Worm (Caenorhabditis elegans) whole organism, L4 larva: ENCODE results near the gene spp-28.

Experiments used
- F10B5.3 ChIP-seq: sonication (generic microtip); optimal IDR thresholded peaks from 2 replicates; lab custom pipeline; 2016; ENCODE audit warnings: mild to moderate bottlenecking, missing genetic modification characterization, missing compliant biosample characterization
- T20F7.1 ChIP-seq: fragments of 200-800 bp; sonication (Bioruptor generic); optimal IDR thresholded peaks from 2 replicates; lab custom pipeline; 2018; ENCODE audit warnings: mild to moderate bottlenecking, missing genetic modification characterization, missing compliant biosample characterization
- ceh-82 ChIP-seq: sonication (generic microtip); optimal IDR thresholded peaks from 2 replicates; lab custom pipeline; 2017; ENCODE audit warnings: missing biosample characterization, missing genetic modification characterization
- lin-38 ChIP-seq: fragments of 200-800 bp; sonication (Bioruptor generic); IDR thresholded peaks from 2 replicates; pipeline ENCODE4 v1.3.6; 2022; ENCODE audit warnings: missing genetic modification reagents, missing genetic modification characterization, missing compliant biosample characterization
- lin-39 ChIP-seq: fragments of 150-350 bp; optimal IDR thresholded peaks from 2 replicates; lab custom pipeline; 2014; ENCODE audit warnings: missing biosample characterization, missing genetic modification reagents, missing genetic modification characterization
- unc-62 ChIP-seq, 3 experiments: fragments of 150-350 bp in 1 of 3; sonication (generic microtip); optimal IDR thresholded peaks in 2 of 3; peaks in 1 of 3; 1 replicate in 1 of 3; 2 replicates in 2 of 3; lab custom pipeline; 2014 to 2017; ENCODE audit warnings: missing biosample characterization in 3 of 3, missing genetic modification characterization in 3 of 3, missing genetic modification reagents in 3 of 3, missing genotype in 1 of 3

DNA sequence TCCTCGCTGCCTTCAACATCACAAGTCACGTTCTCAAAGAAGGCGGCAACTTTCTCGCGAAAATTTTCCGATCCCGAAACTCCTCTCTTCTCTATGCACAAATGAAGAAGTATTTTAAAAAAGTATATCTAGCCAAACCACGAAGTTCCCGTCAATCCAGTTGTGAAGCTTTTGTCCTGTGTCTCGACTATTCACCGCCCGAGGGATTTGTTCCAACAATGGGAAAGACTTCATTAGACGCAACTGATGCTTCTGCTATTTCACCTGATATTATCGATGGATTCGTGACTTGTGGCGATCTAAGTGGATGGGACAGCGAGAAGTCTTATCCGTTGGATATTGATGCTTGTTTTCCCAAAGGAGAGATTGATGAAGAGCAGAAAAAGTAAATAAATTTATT is 14.8 kb upstream of the spp-28 start:
- TF ChIP-seq T20F7.1 (GFP tag; lab: Kevin White, UChicago) (no peak), F10B5.3 (tag; lab: Kevin White, UChicago) (no peak), lin-39 (no peak), ceh-82 (tag; lab: Kevin White, UChicago) (no peak), unc-62 (GFP tag; optimal IDR thresholded peaks at IDR 0.05 in 1 of 2; lab: Kevin White, UChicago) (no peak), unc-62 (tag; optimal IDR thresholded peaks at IDR 0.05; lab: Kevin White, UChicago) (no peak), lin-38 (GFP tag; lab: Robert Waterston, UW) (no peak)
